Fruit fly (Drosophila melanogaster) whole organism, embryonic: ENCODE measurements around the gene Dbx.

Source experiments
- B-H1 ChIP-seq: fragments of 200-800 bp; sonication (Bioruptor generic); IDR thresholded peaks from 3 replicates; pipeline ENCODE4 v1.3.6; 2022; ENCODE audit warnings: missing biosample characterization, missing genetic modification characterization
- BEAF-32 ChIP-seq: fragments of 200-800 bp; sonication (Bioruptor generic); optimal IDR thresholded peaks from 3 replicates; lab custom pipeline; 2017; ENCODE audit warnings: missing biosample characterization, missing genetic modification characterization, mild to moderate bottlenecking, moderate library complexity, missing genetic modification reagents
- CG10462 ChIP-seq: fragments of 200-800 bp; sonication (Bioruptor generic); optimal IDR thresholded peaks from 2 replicates; lab custom pipeline; 2016; ENCODE audit warnings: missing biosample characterization, missing genetic modification characterization
- CG12155 ChIP-seq: fragments of 200-800 bp; sonication (Bioruptor generic); optimal IDR thresholded peaks from 3 replicates; lab custom pipeline; 2016; ENCODE audit warnings: missing biosample characterization, missing genetic modification characterization
- CG12942 ChIP-seq: fragments of 200-800 bp; sonication (Bioruptor generic); optimal IDR thresholded peaks from 3 replicates; lab custom pipeline; 2016; ENCODE audit warnings: missing biosample characterization, missing genetic modification characterization
- CG13624 ChIP-seq: fragments of 200-800 bp; sonication (Bioruptor generic); optimal IDR thresholded peaks from 2 replicates; lab custom pipeline; 2016; ENCODE audit warnings: missing biosample characterization, missing genetic modification characterization
- CG15514 ChIP-seq: fragments of 200-800 bp; sonication (Bioruptor generic); optimal IDR thresholded peaks from 3 replicates; lab custom pipeline; 2017; ENCODE audit warnings: missing biosample characterization, missing genetic modification characterization, mild to moderate bottlenecking, moderate library complexity, missing genetic modification reagents
- CG1603 ChIP-seq: fragments of 200-800 bp; sonication (Bioruptor generic); optimal IDR thresholded peaks from 2 replicates; lab custom pipeline; 2019; ENCODE audit warnings: missing biosample characterization, mild to moderate bottlenecking, missing genetic modification characterization, moderate library complexity
- CG1647 ChIP-seq: fragments of 200-800 bp; sonication (Bioruptor generic); optimal IDR thresholded peaks from 3 replicates; lab custom pipeline; 2016; ENCODE audit warnings: missing biosample characterization, missing genetic modification characterization
- CG2120 ChIP-seq: fragments of 200-800 bp; sonication (Bioruptor generic); optimal IDR thresholded peaks from 3 replicates; lab custom pipeline; 2016; ENCODE audit warnings: missing biosample characterization, missing genetic modification characterization
- CG2129 ChIP-seq: fragments of 200-800 bp; sonication (Bioruptor generic); IDR thresholded peaks from 2 replicates; pipeline ENCODE4 v1.3.6; 2022; ENCODE audit warnings: missing biosample characterization, missing genetic modification characterization; ENCODE audit not compliant: partially characterized antibody
- CG30403 ChIP-seq: fragments of 200-800 bp; sonication (Bioruptor generic); optimal IDR thresholded peaks from 3 replicates; lab custom pipeline; 2016; ENCODE audit warnings: missing biosample characterization, missing genetic modification characterization
- CG3995 ChIP-seq: fragments of 200-800 bp; sonication (Bioruptor generic); optimal IDR thresholded peaks from 3 replicates; lab custom pipeline; 2016; ENCODE audit warnings: missing biosample characterization, missing genetic modification characterization
- CG4820 ChIP-seq: fragments of 200-800 bp; sonication (Bioruptor generic); optimal IDR thresholded peaks from 3 replicates; lab custom pipeline; 2016; ENCODE audit warnings: missing biosample characterization, missing genetic modification characterization
- CG6683 ChIP-seq: fragments of 200-800 bp; sonication (Bioruptor generic); optimal IDR thresholded peaks from 2 replicates; lab custom pipeline; 2017; ENCODE audit warnings: missing biosample characterization, mild to moderate bottlenecking, missing genetic modification characterization, missing genetic modification reagents
- CG6813 ChIP-seq: fragments of 200-800 bp; sonication (Bioruptor generic); optimal IDR thresholded peaks from 2 replicates; lab custom pipeline; 2017; ENCODE audit warnings: missing biosample characterization, missing genetic modification characterization, mild to moderate bottlenecking, moderate library complexity, missing genetic modification reagents
- CG8924 ChIP-seq: fragments of 200-800 bp; optimal IDR thresholded peaks from 3 replicates; lab custom pipeline; 2019; ENCODE audit warnings: missing biosample characterization, mild to moderate bottlenecking, missing genetic modification characterization, moderate library complexity
- Dad ChIP-seq: fragments of 200-800 bp; sonication (Bioruptor generic); optimal IDR thresholded peaks from 3 replicates; lab custom pipeline; 2016; ENCODE audit warnings: missing biosample characterization, missing genetic modification characterization
- Eip74EF ChIP-seq, 2 experiments: fragments of 200-800 bp in 1 of 2; fragments of >200 bp in 1 of 2; sonication (Bioruptor generic) in 1 of 2; optimal IDR thresholded peaks; 2 replicates each; lab custom pipeline; 2017 to 2019; ENCODE audit warnings: missing biosample characterization in 2 of 2, missing genetic modification characterization in 2 of 2, mild to moderate bottlenecking in 1 of 2, moderate library complexity in 1 of 2
- Ets65A ChIP-seq: fragments of 200-800 bp; sonication (Bioruptor generic); peaks from one replicate; lab custom pipeline; 2016; ENCODE audit warnings: missing biosample characterization, missing genetic modification characterization
- Fer3 ChIP-seq: fragments of 200-800 bp; sonication (Bioruptor generic); optimal IDR thresholded peaks from 2 replicates; lab custom pipeline; 2018; ENCODE audit warnings: missing biosample characterization, mild to moderate bottlenecking, missing genetic modification characterization, moderate library complexity
- HLH3B ChIP-seq: fragments of 200-800 bp; sonication (Bioruptor generic); IDR thresholded peaks from 2 replicates; pipeline ENCODE4 v1.3.6; 2022; ENCODE audit warnings: missing biosample characterization, missing genetic modification characterization
- HmgD ChIP-seq: fragments of 200-800 bp; sonication (Bioruptor generic); optimal IDR thresholded peaks from 3 replicates; lab custom pipeline; 2016; ENCODE audit warnings: missing biosample characterization, missing genetic modification characterization
- HmgZ ChIP-seq: fragments of 200-800 bp; sonication (Bioruptor generic); optimal IDR thresholded peaks from 2 replicates; lab custom pipeline; 2018; ENCODE audit warnings: missing biosample characterization, mild to moderate bottlenecking, missing genetic modification characterization
- Hmr ChIP-seq: fragments of 200-800 bp; sonication (Bioruptor generic); optimal IDR thresholded peaks from 3 replicates; lab custom pipeline; 2017; ENCODE audit warnings: mild to moderate bottlenecking, missing biosample characterization, missing genetic modification reagents, missing genetic modification characterization
- Hmx ChIP-seq: fragments of 200-800 bp; sonication (Bioruptor generic); optimal IDR thresholded peaks from 2 replicates; lab custom pipeline; 2016; ENCODE audit warnings: missing biosample characterization, missing genetic modification characterization
- Lhr ChIP-seq: fragments of 200-800 bp; sonication (Bioruptor generic); optimal IDR thresholded peaks from 3 replicates; lab custom pipeline; 2017; ENCODE audit warnings: mild to moderate bottlenecking, missing biosample characterization, missing genetic modification reagents, missing genetic modification characterization
- Mad ChIP-seq: fragments of 200-800 bp; sonication (Bioruptor generic); optimal IDR thresholded peaks from 2 replicates; lab custom pipeline; 2016; ENCODE audit warnings: missing biosample characterization, missing genetic modification characterization
- Nf-YA ChIP-seq: fragments of 200-800 bp; sonication (Bioruptor generic); IDR thresholded peaks from 2 replicates; pipeline ENCODE4 v1.3.6; 2022; ENCODE audit warnings: missing biosample characterization, missing genetic modification characterization
- NfI ChIP-seq: fragments of 200-800 bp; sonication (Bioruptor generic); optimal IDR thresholded peaks from 3 replicates; lab custom pipeline; 2018; ENCODE audit warnings: missing biosample characterization, mild to moderate bottlenecking, missing genetic modification characterization, moderate library complexity
- YL-1 ChIP-seq: fragments of 200-800 bp; sonication (Bioruptor generic); optimal IDR thresholded peaks from 3 replicates; lab custom pipeline; 2017; ENCODE audit warnings: missing biosample characterization, mild to moderate bottlenecking, missing genetic modification characterization
- ap ChIP-seq: fragments of 200-800 bp; sonication (Bioruptor generic); IDR thresholded peaks from 2 replicates; pipeline ENCODE4 v1.3.6; 2022; ENCODE audit warnings: missing biosample characterization, missing genetic modification characterization
- ato ChIP-seq: fragments of 200-800 bp; sonication (Bioruptor generic); IDR thresholded peaks from 2 replicates; pipeline ENCODE4 v1.3.6; 2022; ENCODE audit warnings: missing biosample characterization, missing genetic modification characterization; ENCODE audit not compliant: partially characterized antibody
- gem ChIP-seq: fragments of 200-800 bp; sonication (Bioruptor generic); optimal IDR thresholded peaks from 2 replicates; lab custom pipeline; 2019; ENCODE audit warnings: missing biosample characterization, mild to moderate bottlenecking, missing genetic modification characterization, moderate library complexity
- gfzf ChIP-seq: fragments of 200-800 bp; sonication (Bioruptor generic); optimal IDR thresholded peaks from 2 replicates; lab custom pipeline; 2016; ENCODE audit warnings: missing biosample characterization, mild to moderate bottlenecking, missing genetic modification characterization, moderate library complexity
- her ChIP-seq: fragments of 200-800 bp; sonication (Bioruptor generic); optimal IDR thresholded peaks from 2 replicates; lab custom pipeline; 2016; ENCODE audit warnings: missing biosample characterization, missing genetic modification characterization
- hkb ChIP-seq, 2 experiments: fragments of 200-800 bp in 1 of 2; fragments of >200 bp in 1 of 2; sonication (Bioruptor generic) in 1 of 2; IDR thresholded peaks in 1 of 2; optimal IDR thresholded peaks in 1 of 2; 2 replicates each; pipeline versions ENCODE4 v1.3.6 to Lab custom; 2017 to 2022; ENCODE audit warnings: missing biosample characterization in 1 of 2, missing genetic modification characterization in 1 of 2
- ind ChIP-seq: fragments of 200-800 bp; sonication (Bioruptor generic); optimal IDR thresholded peaks from 3 replicates; lab custom pipeline; 2016; ENCODE audit warnings: missing biosample characterization, missing genetic modification characterization
- jigr1 ChIP-seq: fragments of 200-800 bp; sonication (Bioruptor generic); IDR thresholded peaks from 3 replicates; pipeline ENCODE4 v1.3.6; 2022; ENCODE audit warnings: missing biosample characterization, missing genetic modification characterization
- maf-S ChIP-seq: fragments of 200-800 bp; sonication (Bioruptor generic); optimal IDR thresholded peaks from 2 replicates; lab custom pipeline; 2016; ENCODE audit warnings: missing biosample characterization, missing genetic modification characterization
- onecut ChIP-seq: fragments of 200-800 bp; sonication (Bioruptor generic); IDR thresholded peaks from 2 replicates; pipeline ENCODE4 v1.3.6; 2022; ENCODE audit warnings: missing biosample characterization, missing genetic modification characterization
- otp ChIP-seq: fragments of 200-800 bp; sonication (Bioruptor generic); IDR thresholded peaks from 3 replicates; pipeline ENCODE4, ENCODE4 v1.3.6; 2022; ENCODE audit warnings: missing biosample characterization, missing genetic modification characterization
- prd ChIP-seq, 3 experiments: fragments of >200 bp in 2 of 3; fragments of 200-800 bp in 1 of 3; sonication (Bioruptor generic) in 1 of 3; optimal IDR thresholded peaks in 2 of 3; IDR thresholded peaks in 1 of 3; 2 replicates in 2 of 3; 3 replicates in 1 of 3; pipeline versions ENCODE4 v1.3.6 to Lab custom; 2017 to 2022; ENCODE audit warnings: missing biosample characterization in 1 of 3, missing genetic modification characterization in 1 of 3
- repo ChIP-seq: fragments of 200-800 bp; sonication (Bioruptor generic); optimal IDR thresholded peaks from 2 replicates; lab custom pipeline; 2016; ENCODE audit warnings: missing biosample characterization, missing genetic modification characterization
- row ChIP-seq: fragments of 200-800 bp; sonication (Bioruptor generic); IDR thresholded peaks from 3 replicates; pipeline ENCODE4 v1.3.6; 2022; ENCODE audit warnings: missing biosample characterization, missing genetic modification characterization
- tgo ChIP-seq: fragments of 200-800 bp; sonication (Bioruptor generic); IDR thresholded peaks from 3 replicates; pipeline ENCODE4 v1.3.6; 2022; ENCODE audit warnings: missing biosample characterization, missing genetic modification characterization
- tll ChIP-seq, 2 experiments: fragments of 200-800 bp in 1 of 2; fragments of >200 bp in 1 of 2; sonication (Bioruptor generic) in 1 of 2; optimal IDR thresholded peaks; 2 replicates each; lab custom pipeline; 2017 to 2019; ENCODE audit warnings: missing biosample characterization in 2 of 2, missing genetic modification characterization in 2 of 2, mild to moderate bottlenecking in 1 of 2, moderate library complexity in 1 of 2
- vnd ChIP-seq: fragments of 200-800 bp; sonication (Bioruptor generic); IDR thresholded peaks from 3 replicates; pipeline ENCODE4 v1.3.6; 2022; ENCODE audit warnings: missing biosample characterization, missing genetic modification characterization; ENCODE audit not compliant: partially characterized antibody

Dbx gene

DNA sequence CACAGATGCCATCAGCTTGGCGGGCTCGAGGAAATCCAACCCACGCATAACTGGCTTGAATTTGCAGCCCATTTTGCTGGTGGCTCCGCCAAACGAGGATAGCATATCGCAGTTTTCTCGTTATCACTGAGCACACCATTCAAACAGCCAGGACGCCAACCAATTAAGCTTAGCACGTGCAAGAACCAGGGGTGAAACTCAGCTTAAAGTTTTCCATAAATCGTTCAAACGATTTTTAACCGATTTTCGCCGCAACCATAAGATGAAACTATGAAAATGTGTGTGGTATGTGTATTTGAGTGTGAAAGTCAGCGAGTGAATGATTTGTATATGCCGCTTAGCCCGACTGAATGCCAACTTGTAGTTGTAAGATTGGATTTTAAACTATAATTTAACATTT, 30.2 kb upstream of the Dbx start (continued):
- TF ChIP-seq CG3995 (GFP tag; lab: Kevin White, UChicago) (peak; percentile 27), HLH3B (GFP tag; lab: Robert Waterston, UW) (no peak), HmgZ (tag; lab: Kevin White, UChicago) (peak; percentile 20), otp (GFP tag; lab: Robert Waterston, UW) (peak; percentile 38; the same call in 1 of the 3 replicates), CG1603 (tag; lab: Kevin White, UChicago) (peak; percentile 55), Lhr (peak; percentile 34), BEAF-32 (GFP tag; lab: Kevin White, UChicago) (peak; percentile 20), Mad (no peak), onecut (GFP tag; lab: Robert Waterston, UW) (peak; percentile 39), Hmx (no peak), her (GFP tag; lab: Kevin White, UChicago) (no peak), CG13624 (GFP tag; lab: Kevin White, UChicago) (peak; percentile 2), CG15514 (GFP tag; lab: Kevin White, UChicago) (peak; percentile 38)

dm6 chr3L:1891914-1892313, 29.2 kb upstream of the Dbx start:
- no peak for TF ChIP-seq gfzf (GFP tag; lab: Kevin White, UChicago)
- TF ChIP-seq CG12942 (GFP tag; lab: Kevin White, UChicago) = no peak
- peak; percentile 47; the same call in 2 of the 3 replicates for TF ChIP-seq row (GFP tag; lab: Robert Waterston, UW)
- TF ChIP-seq NfI (GFP tag; lab: Kevin White, UChicago) = no peak
- no peak for TF ChIP-seq CG1603 (tag; lab: Kevin White, UChicago)
- TF ChIP-seq CG1647 (GFP tag; lab: Kevin White, UChicago) = no peak
- TF ChIP-seq maf-S (GFP tag; lab: Kevin White, UChicago) = no peak
- no peak for TF ChIP-seq tll (GFP tag; optimal IDR thresholded peaks at IDR 0.05; lab: Kevin White, UChicago)
- no peak for TF ChIP-seq CG6683 (GFP tag; lab: Kevin White, UChicago)
- TF ChIP-seq her (GFP tag; lab: Kevin White, UChicago) = no peak
- TF ChIP-seq Fer3 (tag; lab: Kevin White, UChicago) = peak; percentile 15
- TF ChIP-seq CG12155 (GFP tag; lab: Kevin White, UChicago) = no peak
- no peak for TF ChIP-seq CG4820 (GFP tag; lab: Kevin White, UChicago)
- TF ChIP-seq Lhr = no peak
- no peak for TF ChIP-seq Dad (GFP tag; lab: Kevin White, UChicago)
- no peak for TF ChIP-seq CG6813
- TF ChIP-seq Nf-YA (GFP tag; lab: Robert Waterston, UW) = no peak
- no peak for TF ChIP-seq CG2129 (GFP tag; lab: Robert Waterston, UW)
- no peak for TF ChIP-seq CG2120 (GFP tag; lab: Kevin White, UChicago)
- no peak for TF ChIP-seq Eip74EF (GFP tag; optimal IDR thresholded peaks at IDR 0.05; lab: Kevin White, UChicago)
- TF ChIP-seq CG8924 (tag; lab: Kevin White, UChicago) = no peak
- no peak for TF ChIP-seq ap (GFP tag; lab: Robert Waterston, UW)
- no peak for TF ChIP-seq otp (GFP tag; lab: Robert Waterston, UW)
- TF ChIP-seq vnd (GFP tag; lab: Robert Waterston, UW) = no peak
- TF ChIP-seq gem = peak; percentile 43
- no peak for TF ChIP-seq YL-1 (GFP tag; lab: Kevin White, UChicago)
- no peak for TF ChIP-seq Ets65A (GFP tag; lab: Kevin White, UChicago)
- no peak for TF ChIP-seq CG10462 (GFP tag; lab: Kevin White, UChicago)
- TF ChIP-seq HmgD (GFP tag; lab: Kevin White, UChicago) = no peak
- no peak for TF ChIP-seq prd (optimal IDR thresholded peaks at IDR 0.05; lab: Kevin White, UChicago)
- TF ChIP-seq prd (GFP tag; IDR thresholded peaks at IDR 0.05; lab: Robert Waterston, UW) = no peak
- peak; percentile 22 for TF ChIP-seq Hmr (GFP tag; lab: Kevin White, UChicago)
- TF ChIP-seq B-H1 (GFP tag; lab: Robert Waterston, UW) = no peak
- TF ChIP-seq ind (GFP tag; lab: Kevin White, UChicago) = no peak
- TF ChIP-seq repo (GFP tag; lab: Kevin White, UChicago) = no peak
- no peak for TF ChIP-seq hkb (optimal IDR thresholded peaks at IDR 0.05; lab: Kevin White, UChicago)
- no peak for TF ChIP-seq hkb (GFP tag; IDR thresholded peaks at IDR 0.05; lab: Robert Waterston, UW)
- no peak for TF ChIP-seq CG30403 (GFP tag; lab: Kevin White, UChicago)
- no peak for TF ChIP-seq ato
- no peak for TF ChIP-seq tgo (GFP tag; lab: Robert Waterston, UW)
- TF ChIP-seq jigr1 (GFP tag; lab: Robert Waterston, UW) = no peak
